Fruit fly (Drosophila melanogaster): Measurements from ENCODE around the gene yellow-f2.

DNA sequence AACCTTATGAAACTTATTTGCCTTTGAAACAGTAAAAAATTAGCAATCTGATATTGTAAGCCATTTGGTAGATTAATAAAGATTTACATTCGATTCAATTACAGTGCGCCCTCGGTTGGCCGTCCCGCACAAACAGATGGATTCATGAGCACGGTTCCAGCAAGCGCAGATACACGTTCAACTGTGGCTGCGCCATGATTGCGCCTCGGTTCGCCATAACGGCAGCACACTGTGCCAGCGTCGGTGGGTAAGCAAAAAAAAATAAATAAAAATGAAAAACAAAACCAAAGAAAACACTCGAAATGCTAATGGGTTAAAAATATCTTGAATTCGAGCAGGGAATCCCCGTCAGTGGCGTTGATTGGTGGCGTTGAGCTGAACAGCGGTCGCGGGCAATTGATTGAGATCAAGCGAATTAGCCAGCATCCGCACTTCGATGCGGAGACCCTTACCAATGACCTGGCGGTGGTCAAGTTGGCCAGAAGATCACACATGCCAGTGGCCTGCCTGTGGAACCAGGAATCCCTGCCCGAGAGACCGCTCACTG lies 44.2 kb upstream of the yellow-f2 start:
- TF ChIP-seq CG33017 (tag; optimal IDR thresholded peaks at IDR 0.05), result no peak
- no peak for TF ChIP-seq cnc (optimal IDR thresholded peaks at IDR 0.05)
- no peak for TF ChIP-seq toe (GFP tag; optimal IDR thresholded peaks at IDR 0.05)
- no peak for TF ChIP-seq cic (GFP tag; optimal IDR thresholded peaks at IDR 0.05)
- TF ChIP-seq CG7101 (tag; optimal IDR thresholded peaks at IDR 0.05), result no peak
- no peak for TF ChIP-seq CG11617 (GFP tag; optimal IDR thresholded peaks at IDR 0.05)
- TF ChIP-seq CG5204 (GFP tag; optimal IDR thresholded peaks at IDR 0.05), result no peak
